Fruit fly (Drosophila melanogaster): Measurements from ENCODE around the gene Jon66Ci.

The Jon66Ci gene

DNA sequence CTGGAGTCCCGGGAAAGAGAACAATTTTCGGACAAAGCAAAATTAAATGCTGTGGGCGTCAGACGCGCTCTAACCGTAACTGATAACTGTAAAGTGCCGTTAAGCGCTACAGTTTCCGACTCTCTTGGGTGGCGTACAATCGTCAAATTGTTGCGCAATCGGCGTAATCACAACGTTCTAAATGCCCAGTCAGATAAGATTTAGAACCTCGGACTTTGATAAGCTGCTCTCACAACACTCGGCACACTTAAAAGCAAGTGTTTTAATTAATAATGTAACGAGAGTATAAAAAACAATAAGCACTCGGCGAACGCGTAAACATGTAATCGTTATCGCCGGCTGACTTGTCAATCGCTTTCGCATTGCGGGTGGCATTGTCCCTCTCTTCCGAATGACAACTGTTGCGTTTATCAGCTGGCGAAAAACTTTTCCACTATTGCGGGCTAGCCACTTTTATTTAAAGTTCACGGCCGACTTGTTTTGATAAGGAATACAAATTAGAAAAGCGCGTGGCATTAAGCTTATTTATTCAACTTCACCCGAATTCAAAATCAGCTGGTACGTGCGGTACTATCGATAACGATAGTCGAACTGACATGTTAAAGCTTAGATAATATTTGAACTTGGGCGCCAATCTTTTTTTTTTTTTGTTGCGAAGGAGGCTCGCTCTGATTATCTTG, 32.4 kb upstream of the Jon66Ci start (continued):
- TF ChIP-seq mirr (GFP tag; optimal IDR thresholded peaks at IDR 0.05) (peak; percentile 95), az2 (GFP tag; optimal IDR thresholded peaks at IDR 0.05) (no peak), CG18599 (GFP tag; optimal IDR thresholded peaks at IDR 0.05) (peak; percentile 5), Ets65A (GFP tag) (no peak), CG31365 (tag; optimal IDR thresholded peaks at IDR 0.05) (no peak), CG8388 (GFP tag; optimal IDR thresholded peaks at IDR 0.05) (no peak), gce (GFP tag; IDR thresholded peaks at IDR 0.05) (no peak), Elba2 (GFP tag; optimal IDR thresholded peaks at IDR 0.05) (no peak), rib (GFP tag; IDR thresholded peaks at IDR 0.05) (no peak), Hmr (GFP tag; optimal IDR thresholded peaks at IDR 0.05) (no peak), Deaf1 (tag; optimal IDR thresholded peaks at IDR 0.05) (peak; percentile 45), exex (tag; optimal IDR thresholded peaks at IDR 0.05) (peak; percentile 97), hkb (optimal IDR thresholded peaks at IDR 0.05) (no peak), hkb (GFP tag; IDR thresholded peaks at IDR 0.05) (0 out of 2 replicates have a peak, but pooled peaks have one; percentile 7), CG2120 (GFP tag; optimal IDR thresholded peaks at IDR 0.05) (no peak), Neu2 (GFP tag; optimal IDR thresholded peaks at IDR 0.05; ENCODE audit: borderline replicate concordance) (no peak), CG3407 (GFP tag; optimal IDR thresholded peaks at IDR 0.05) (no peak), Med (GFP tag) (peak; percentile 58), amos (GFP tag; IDR thresholded peaks at IDR 0.05; ENCODE audit: partially characterized antibody) (peak; percentile 62; the same call in 1 of the 2 replicates), grn (GFP tag; optimal IDR thresholded peaks at IDR 0.05) (peak; percentile 87), ken (GFP tag; IDR thresholded peaks at IDR 0.05) (no peak), Lpt (GFP tag; optimal IDR thresholded peaks at IDR 0.05) (no peak), HLH4C (GFP tag; IDR thresholded peaks at IDR 0.05; ENCODE audit: partially characterized antibody) (peak; percentile 75), stwl (tag; optimal IDR thresholded peaks at IDR 0.05) (peak; percentile 22), nerfin-2 (GFP tag; IDR thresholded peaks at IDR 0.05; ENCODE audit: partially characterized antibody) (peak; percentile 68), CG10959 (GFP tag; IDR thresholded peaks at IDR 0.05) (no peak), crp (GFP tag; optimal IDR thresholded peaks at IDR 0.05) (peak in 1 of 2 experiments; percentile 85), Hr78 (GFP tag; optimal IDR thresholded peaks at IDR 0.05) (peak in 1 of 2 experiments; percentile 53), ranshi (GFP tag; IDR thresholded peaks at IDR 0.05) (no peak)

DNA sequence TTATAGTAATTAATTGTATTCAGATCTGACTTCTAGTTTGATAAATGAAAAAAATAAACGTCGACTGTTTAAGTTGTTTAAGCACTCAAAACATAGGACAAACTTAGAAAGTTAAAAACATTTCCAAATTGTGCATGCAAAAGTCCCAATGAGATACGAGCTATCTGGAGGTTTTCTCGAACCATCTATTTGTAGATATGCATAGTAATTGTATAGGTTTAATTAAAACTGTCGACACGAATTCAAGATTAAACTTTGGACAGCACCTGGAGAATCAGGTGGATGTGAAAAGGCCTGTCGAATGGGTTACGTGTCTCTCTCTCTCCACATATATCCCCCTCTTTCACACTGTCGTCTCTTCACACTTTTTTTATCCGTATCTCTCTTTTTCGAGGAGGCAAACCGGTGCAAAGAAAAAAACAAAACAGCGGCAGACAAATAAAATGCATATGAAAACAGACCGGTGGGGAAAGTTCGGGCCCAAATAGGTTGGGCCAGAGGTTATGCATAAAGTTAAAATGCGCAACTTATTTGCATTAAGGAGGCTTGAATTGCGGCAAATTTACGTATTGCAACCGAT, 31.2 kb upstream of the Jon66Ci start:
- TF ChIP-seq dpn (GFP tag; optimal IDR thresholded peaks at IDR 0.05) (no peak), Trl (optimal IDR thresholded peaks at IDR 0.05) (peak in 1 of 2 experiments; percentile 34), Trl (GFP tag; optimal IDR thresholded peaks at IDR 0.05) (no peak), exex (tag; optimal IDR thresholded peaks at IDR 0.05) (peak; percentile 50), CG32772 (GFP tag; IDR thresholded peaks at IDR 0.05) (0 out of 2 replicates have a peak, but pooled peaks have one; percentile 16), CG5953 (GFP tag; IDR thresholded peaks at IDR 0.05) (no peak), sqz (GFP tag; optimal IDR thresholded peaks at IDR 0.05) (peak; percentile 23), knrl (GFP tag; IDR thresholded peaks at IDR 0.05; ENCODE audit: partially characterized antibody) (no peak), Awh (GFP tag; IDR thresholded peaks at IDR 0.05) (0 out of 2 replicates have a peak, but pooled peaks have one; percentile 16), nom (GFP tag; optimal IDR thresholded peaks at IDR 0.05) (peak; percentile 93), ab (GFP tag; optimal IDR thresholded peaks at IDR 0.05) (no peak), bsh (GFP tag; optimal IDR thresholded peaks at IDR 0.05) (peak in 1 of 2 experiments; percentile 65), Drgx (GFP tag; IDR thresholded peaks at IDR 0.05) (0 out of 2 replicates have a peak, but pooled peaks have one; percentile 24)

All from whole organism, embryonic.